Fruit fly (Drosophila melanogaster) whole organism, embryonic: Measurements from ENCODE around the gene CG4301.

Experiments used
- Atf-2 ChIP-seq: fragments of 200-800 bp; sonication (Bioruptor generic); optimal IDR thresholded peaks from 2 replicates; lab custom pipeline; 2016; ENCODE audit warnings: missing biosample characterization, missing genetic modification characterization
- Atf3 ChIP-seq: fragments of 200-800 bp; sonication (Bioruptor generic); optimal IDR thresholded peaks from 3 replicates; lab custom pipeline; 2016; ENCODE audit warnings: missing biosample characterization, missing genetic modification characterization
- Bdp1 ChIP-seq: fragments of 200-800 bp; sonication (Bioruptor generic); optimal IDR thresholded peaks from 3 replicates; lab custom pipeline; 2016; ENCODE audit warnings: missing biosample characterization, missing genetic modification characterization
- CG10147 ChIP-seq: fragments of 200-800 bp; sonication (Bioruptor generic); optimal IDR thresholded peaks from 2 replicates; lab custom pipeline; 2019; ENCODE audit warnings: missing biosample characterization, mild to moderate bottlenecking, missing genetic modification characterization, moderate library complexity
- CG10366 ChIP-seq: fragments of 200-800 bp; sonication (Bioruptor generic); IDR thresholded peaks from 2 replicates; pipeline ENCODE4 v1.3.6; 2022; ENCODE audit warnings: missing biosample characterization, missing genetic modification characterization
- CG12071 ChIP-seq: fragments of 200-800 bp; sonication (Bioruptor generic); optimal IDR thresholded peaks from 3 replicates; lab custom pipeline; 2018; ENCODE audit warnings: missing biosample characterization, mild to moderate bottlenecking, missing genetic modification characterization
- CG12219 ChIP-seq: fragments of 200-800 bp; sonication (Bioruptor generic); optimal IDR thresholded peaks from 3 replicates; lab custom pipeline; 2018; ENCODE audit warnings: missing biosample characterization, mild to moderate bottlenecking, missing genetic modification characterization
- CG12769 ChIP-seq: fragments of 200-800 bp; sonication (Bioruptor generic); optimal IDR thresholded peaks from 2 replicates; lab custom pipeline; 2019; ENCODE audit warnings: missing biosample characterization, mild to moderate bottlenecking, missing genetic modification characterization, moderate library complexity
- CG12942 ChIP-seq: fragments of 200-800 bp; sonication (Bioruptor generic); optimal IDR thresholded peaks from 3 replicates; lab custom pipeline; 2016; ENCODE audit warnings: missing biosample characterization, missing genetic modification characterization
- CG14860 ChIP-seq: fragments of 200-800 bp; sonication (Bioruptor generic); IDR thresholded peaks from 3 replicates; pipeline ENCODE4 v1.3.6; 2022; ENCODE audit warnings: missing biosample characterization, missing genetic modification characterization; ENCODE audit not compliant: partially characterized antibody
- CG14965 ChIP-seq: fragments of 200-800 bp; sonication (Bioruptor generic); optimal IDR thresholded peaks from 2 replicates; lab custom pipeline; 2016; ENCODE audit warnings: missing biosample characterization, missing genetic modification characterization, borderline replicate concordance
- CG15073 ChIP-seq: fragments of 200-800 bp; sonication (Bioruptor generic); optimal IDR thresholded peaks from 2 replicates; lab custom pipeline; 2016; ENCODE audit warnings: missing biosample characterization, missing genetic modification characterization
- CG15479 ChIP-seq: fragments of 200-800 bp; sonication (Bioruptor generic); optimal IDR thresholded peaks from 3 replicates; lab custom pipeline; 2019; ENCODE audit warnings: missing biosample characterization, mild to moderate bottlenecking, missing genetic modification characterization, moderate library complexity
- CG32532 ChIP-seq: fragments of 200-800 bp; sonication (Bioruptor generic); IDR thresholded peaks from 2 replicates; pipeline ENCODE4 v1.3.6; 2022; ENCODE audit warnings: missing biosample characterization, missing genetic modification characterization
- CG3407 ChIP-seq: fragments of 200-800 bp; sonication (Bioruptor generic); optimal IDR thresholded peaks from 2 replicates; lab custom pipeline; 2018; ENCODE audit warnings: missing biosample characterization, mild to moderate bottlenecking, missing genetic modification characterization
- CG4424 ChIP-seq: fragments of 200-800 bp; sonication (Bioruptor generic); optimal IDR thresholded peaks from 3 replicates; lab custom pipeline; 2016; ENCODE audit warnings: missing biosample characterization, missing genetic modification characterization
- CG6272 ChIP-seq: fragments of 200-800 bp; sonication (Bioruptor generic); IDR thresholded peaks from 2 replicates; pipeline ENCODE4 v1.3.6; 2022; ENCODE audit warnings: missing biosample characterization, missing genetic modification characterization
- CG6854 ChIP-seq: fragments of 200-800 bp; sonication (Bioruptor generic); optimal IDR thresholded peaks from 3 replicates; lab custom pipeline; 2017; ENCODE audit warnings: missing biosample characterization, mild to moderate bottlenecking, missing genetic modification characterization
- CG8281 ChIP-seq: fragments of 200-800 bp; sonication (Bioruptor generic); optimal IDR thresholded peaks from 2 replicates; lab custom pipeline; 2018; ENCODE audit warnings: missing biosample characterization, mild to moderate bottlenecking, missing genetic modification characterization, moderate library complexity
- CG9932 ChIP-seq: fragments of 200-800 bp; sonication (Bioruptor generic); IDR thresholded peaks from 2 replicates; pipeline ENCODE4 v1.3.6; 2022; ENCODE audit warnings: missing biosample characterization, missing genetic modification characterization
- H2.0 ChIP-seq: fragments of 200-800 bp; sonication (Bioruptor generic); IDR thresholded peaks from 2 replicates; pipeline ENCODE4 v1.3.6; 2022; ENCODE audit warnings: missing biosample characterization, missing genetic modification characterization
- HLH54F ChIP-seq: fragments of 200-800 bp; sonication (Bioruptor generic); optimal IDR thresholded peaks from 3 replicates; lab custom pipeline; 2016; ENCODE audit warnings: missing biosample characterization, missing genetic modification characterization
- Mad ChIP-seq: fragments of 200-800 bp; sonication (Bioruptor generic); optimal IDR thresholded peaks from 2 replicates; lab custom pipeline; 2016; ENCODE audit warnings: missing biosample characterization, missing genetic modification characterization
- Nf-YB ChIP-seq: fragments of 200-800 bp; sonication (Bioruptor generic); optimal IDR thresholded peaks from 3 replicates; lab custom pipeline; 2019; ENCODE audit warnings: missing biosample characterization, mild to moderate bottlenecking, missing genetic modification characterization, moderate library complexity
- PHDP ChIP-seq: fragments of 200-800 bp; sonication (Bioruptor generic); optimal IDR thresholded peaks from 3 replicates; lab custom pipeline; 2018; ENCODE audit warnings: missing biosample characterization, mild to moderate bottlenecking, missing genetic modification characterization, moderate library complexity
- Ravus ChIP-seq: fragments of 200-800 bp; sonication (Bioruptor generic); IDR thresholded peaks from 2 replicates; pipeline ENCODE4 v1.3.6; 2022; ENCODE audit warnings: missing biosample characterization, missing genetic modification characterization
- TFAM ChIP-seq: fragments of 200-800 bp; sonication (Bioruptor generic); optimal IDR thresholded peaks from 2 replicates; lab custom pipeline; 2017; ENCODE audit warnings: missing biosample characterization, missing genetic modification characterization, inconsistent platforms
- Tbp ChIP-seq: fragments of >200 bp; optimal IDR thresholded peaks from 2 replicates; lab custom pipeline; 2018; ENCODE audit warnings: missing biosample characterization, missing genetic modification characterization
- amos ChIP-seq: fragments of 200-800 bp; sonication (Bioruptor generic); IDR thresholded peaks from 2 replicates; pipeline ENCODE4 v1.3.6; 2022; ENCODE audit warnings: missing biosample characterization, missing genetic modification characterization; ENCODE audit not compliant: partially characterized antibody
- cg ChIP-seq: fragments of 200-800 bp; sonication (Bioruptor generic); optimal IDR thresholded peaks from 3 replicates; lab custom pipeline; 2019; ENCODE audit warnings: missing biosample characterization, mild to moderate bottlenecking, missing genetic modification characterization, moderate library complexity
- chm ChIP-seq: fragments of 200-800 bp; sonication (Bioruptor generic); IDR thresholded peaks from 2 replicates; pipeline ENCODE4 v1.3.6; 2022; ENCODE audit warnings: missing biosample characterization, missing genetic modification characterization
- dpn ChIP-seq, 2 experiments: fragments of 200-800 bp; sonication (Bioruptor generic); optimal IDR thresholded peaks; 3 replicates each; lab custom pipeline; 2016; ENCODE audit warnings: missing biosample characterization in 2 of 2, missing genetic modification characterization in 2 of 2
- emc ChIP-seq: fragments of 200-800 bp; sonication (Bioruptor generic); optimal IDR thresholded peaks from 2 replicates; lab custom pipeline; 2016; ENCODE audit warnings: missing biosample characterization, missing genetic modification characterization
- eve ChIP-seq, 2 experiments: fragments of >200 bp; optimal IDR thresholded peaks; 2 replicates each; lab custom pipeline; 2017; ENCODE audit warnings: missing biosample characterization in 2 of 2, missing genetic modification characterization in 2 of 2
- ftz-f1 ChIP-seq: fragments of 200-800 bp; sonication (Bioruptor generic); optimal IDR thresholded peaks from 2 replicates; lab custom pipeline; 2016; ENCODE audit warnings: missing biosample characterization, missing genetic modification characterization
- fu2 ChIP-seq: fragments of 200-800 bp; sonication (Bioruptor generic); optimal IDR thresholded peaks from 2 replicates; lab custom pipeline; 2016; ENCODE audit warnings: missing biosample characterization, missing genetic modification characterization
- gro ChIP-seq: fragments of 200-800 bp; sonication (Bioruptor generic); optimal IDR thresholded peaks from 2 replicates; lab custom pipeline; 2016; ENCODE audit warnings: missing biosample characterization, missing genetic modification characterization
- h ChIP-seq: fragments of >200 bp; optimal IDR thresholded peaks from 2 replicates; lab custom pipeline; 2017
- ind ChIP-seq: fragments of 200-800 bp; sonication (Bioruptor generic); optimal IDR thresholded peaks from 3 replicates; lab custom pipeline; 2016; ENCODE audit warnings: missing biosample characterization, missing genetic modification characterization
- luna ChIP-seq: fragments of 200-800 bp; sonication (Bioruptor generic); optimal IDR thresholded peaks from 2 replicates; lab custom pipeline; 2016; ENCODE audit warnings: missing biosample characterization, missing genetic modification characterization
- psq ChIP-seq: fragments of 200-800 bp; sonication (Bioruptor generic); optimal IDR thresholded peaks from 2 replicates; lab custom pipeline; 2017; ENCODE audit warnings: missing biosample characterization, missing genetic modification characterization
- pum ChIP-seq: fragments of 200-800 bp; sonication (Bioruptor generic); optimal IDR thresholded peaks from 2 replicates; lab custom pipeline; 2016; ENCODE audit warnings: missing biosample characterization, missing genetic modification characterization
- run ChIP-seq: fragments of 200-800 bp; sonication (Bioruptor generic); optimal IDR thresholded peaks from 3 replicates; lab custom pipeline; 2018; ENCODE audit warnings: missing biosample characterization, mild to moderate bottlenecking, missing genetic modification characterization
- salm ChIP-seq: fragments of 200-800 bp; sonication (Bioruptor generic); optimal IDR thresholded peaks from 2 replicates; lab custom pipeline; 2018; ENCODE audit warnings: missing biosample characterization, mild to moderate bottlenecking, missing genetic modification characterization
- schlank ChIP-seq: fragments of 200-800 bp; sonication (Bioruptor generic); optimal IDR thresholded peaks from 2 replicates; lab custom pipeline; 2018; ENCODE audit warnings: missing biosample characterization, mild to moderate bottlenecking, missing genetic modification characterization
- sd ChIP-seq: fragments of 200-800 bp; sonication (Bioruptor generic); optimal IDR thresholded peaks from 3 replicates; lab custom pipeline; 2018; ENCODE audit warnings: missing biosample characterization, mild to moderate bottlenecking, missing genetic modification characterization, moderate library complexity
- sima ChIP-seq: fragments of 200-800 bp; sonication (Bioruptor generic); optimal IDR thresholded peaks from 2 replicates; lab custom pipeline; 2016; ENCODE audit warnings: missing biosample characterization, missing genetic modification characterization
- sob ChIP-seq: fragments of 200-800 bp; sonication (Bioruptor generic); IDR thresholded peaks from 2 replicates; pipeline ENCODE4 v1.3.6; 2022; ENCODE audit warnings: missing biosample characterization, missing genetic modification characterization
- tgo ChIP-seq: fragments of 200-800 bp; sonication (Bioruptor generic); IDR thresholded peaks from 3 replicates; pipeline ENCODE4 v1.3.6; 2022; ENCODE audit warnings: missing biosample characterization, missing genetic modification characterization
- vvl ChIP-seq: fragments of 200-800 bp; sonication (Bioruptor generic); IDR thresholded peaks from 2 replicates; pipeline ENCODE4 v1.3.6; 2022; ENCODE audit warnings: missing biosample characterization, missing genetic modification characterization
- wek ChIP-seq: fragments of 200-800 bp; sonication (Bioruptor generic); optimal IDR thresholded peaks from 3 replicates; lab custom pipeline; 2018; ENCODE audit warnings: missing biosample characterization, mild to moderate bottlenecking, missing genetic modification characterization, moderate library complexity

CG4301 gene

dm6 chrX:16358670-16359320 is 46.5 kb upstream of the CG4301 start, which contains the start of the genes U2af50 and PIG-Q (continued):
- no peak for TF ChIP-seq CG14860 (GFP tag; lab: Robert Waterston, UW)
- TF ChIP-seq Mad: peak; percentile 76
- peak; percentile 45 for TF ChIP-seq HLH54F (GFP tag; lab: Kevin White, UChicago)
- peak; percentile 93 for TF ChIP-seq ind (GFP tag; lab: Kevin White, UChicago)
- no peak for TF ChIP-seq eve (GFP tag; optimal IDR thresholded peaks at IDR 0.05; lab: Kevin White, UChicago)
- TF ChIP-seq Atf-2: peak; percentile 41
- peak; percentile 41 for TF ChIP-seq CG15073 (GFP tag; lab: Kevin White, UChicago)
- TF ChIP-seq emc: no peak
- no peak for TF ChIP-seq Nf-YB (GFP tag; lab: Kevin White, UChicago)
- peak; percentile 88 for TF ChIP-seq CG10147 (GFP tag; lab: Kevin White, UChicago)
- TF ChIP-seq CG3407 (GFP tag; lab: Kevin White, UChicago): peak; percentile 81
- peak; percentile 51 for TF ChIP-seq Atf3 (GFP tag; lab: Kevin White, UChicago)
- no peak for TF ChIP-seq sima
- no peak; the same call in 1 of the 2 replicates for TF ChIP-seq CG10366 (GFP tag; lab: Robert Waterston, UW)
- peak; percentile 94 for TF ChIP-seq sob (GFP tag; lab: Robert Waterston, UW)
- TF ChIP-seq CG12942 (GFP tag; lab: Kevin White, UChicago): peak; percentile 92
- no peak for TF ChIP-seq CG12769 (tag; lab: Kevin White, UChicago)
- no peak for TF ChIP-seq Bdp1 (GFP tag; lab: Kevin White, UChicago)
- TF ChIP-seq CG6854 (GFP tag; lab: Kevin White, UChicago): peak; percentile 79
- TF ChIP-seq CG8281: peak; percentile 87
- TF ChIP-seq CG14965 (GFP tag; lab: Kevin White, UChicago): no peak
- TF ChIP-seq Ravus: peak; percentile 70
- TF ChIP-seq CG32532 (GFP tag; lab: Robert Waterston, UW): peak; percentile 94
- TF ChIP-seq cg: peak; percentile 77
- TF ChIP-seq pum (GFP tag; lab: Kevin White, UChicago): peak; percentile 55
- TF ChIP-seq dpn (GFP tag; optimal IDR thresholded peaks at IDR 0.05; lab: Kevin White, UChicago): peak; percentile 59 to 91
- peak; percentile 52 for TF ChIP-seq fu2 (GFP tag; lab: Kevin White, UChicago)
- TF ChIP-seq CG6272 (GFP tag; lab: Robert Waterston, UW): no peak
- TF ChIP-seq H2.0: peak; percentile 90
- no peak for TF ChIP-seq CG12071
- peak; percentile 90 for TF ChIP-seq salm (tag; lab: Kevin White, UChicago)
- peak; percentile 78 for TF ChIP-seq CG12219 (GFP tag; lab: Kevin White, UChicago)
- peak; percentile 17 for TF ChIP-seq luna (GFP tag; lab: Kevin White, UChicago)
- no peak for TF ChIP-seq ftz-f1 (GFP tag; lab: Kevin White, UChicago)
- TF ChIP-seq vvl: peak; percentile 97
- TF ChIP-seq TFAM (GFP tag; lab: Kevin White, UChicago): no peak
- TF ChIP-seq CG4424 (GFP tag; lab: Kevin White, UChicago): peak; percentile 89
- no peak for TF ChIP-seq h (lab: Kevin White, UChicago)
- TF ChIP-seq CG9932 (GFP tag; lab: Robert Waterston, UW): peak; percentile 92
- peak; percentile 93 for TF ChIP-seq tgo
- TF ChIP-seq gro (GFP tag; lab: Kevin White, UChicago): no peak
- peak; percentile 27 for TF ChIP-seq CG15479 (GFP tag; lab: Kevin White, UChicago)
- no peak for TF ChIP-seq chm (GFP tag; lab: Robert Waterston, UW)
- peak; percentile 58 for TF ChIP-seq wek (GFP tag; lab: Kevin White, UChicago)
- TF ChIP-seq amos (GFP tag; lab: Robert Waterston, UW): peak; percentile 52; the same call in 1 of the 2 replicates
- TF ChIP-seq sd (tag; lab: Kevin White, UChicago): peak; percentile 87
- peak; percentile 71 for TF ChIP-seq schlank (tag; lab: Kevin White, UChicago)
- peak; percentile 85 for TF ChIP-seq run (tag; lab: Kevin White, UChicago)
- TF ChIP-seq PHDP (tag; lab: Kevin White, UChicago): peak; percentile 95
- no peak for TF ChIP-seq Tbp
- TF ChIP-seq psq (GFP tag; lab: Kevin White, UChicago): peak; percentile 78
